Fruit fly (Drosophila melanogaster) whole organism, prepupa: Measurements from ENCODE around the gene Srx.

ENCODE experiments used
- Blimp-1 ChIP-seq: fragments of 200-800 bp; sonication (Bioruptor generic); optimal IDR thresholded peaks from 3 replicates; lab custom pipeline; 2017; ENCODE audit warnings: missing biosample characterization, missing genetic modification characterization, mild to moderate bottlenecking, moderate library complexity, missing genetic modification reagents
- CG11294 ChIP-seq: fragments of 200-800 bp; sonication (Bioruptor generic); IDR thresholded peaks from 2 replicates; pipeline ENCODE4 v1.3.6; 2022; ENCODE audit warnings: missing biosample characterization, missing genetic modification characterization
- CG11762 ChIP-seq: fragments of 200-800 bp; sonication (Bioruptor generic); optimal IDR thresholded peaks from 3 replicates; lab custom pipeline; 2016; ENCODE audit warnings: missing biosample characterization, missing genetic modification characterization; ENCODE audit not compliant: insufficient read depth
- CG15336 ChIP-seq: fragments of 200-800 bp; sonication (Bioruptor generic); IDR thresholded peaks from 2 replicates; pipeline ENCODE4 v1.3.6; 2022; ENCODE audit warnings: missing biosample characterization, missing genetic modification characterization
- CG31627 ChIP-seq: fragments of 200-800 bp; sonication (Bioruptor generic); optimal IDR thresholded peaks from 3 replicates; lab custom pipeline; 2016; ENCODE audit warnings: missing biosample characterization, missing genetic modification characterization
- CG32006 ChIP-seq: fragments of 200-800 bp; sonication (Bioruptor generic); optimal IDR thresholded peaks from 3 replicates; lab custom pipeline; 2017; ENCODE audit warnings: missing biosample characterization, mild to moderate bottlenecking, missing genetic modification characterization
- CG34406 ChIP-seq: fragments of 200-800 bp; sonication (Bioruptor generic); optimal IDR thresholded peaks from 3 replicates; lab custom pipeline; 2016; ENCODE audit warnings: missing biosample characterization, missing genetic modification characterization
- CG4318 ChIP-seq: fragments of 200-800 bp; sonication (Bioruptor generic); optimal IDR thresholded peaks from 3 replicates; lab custom pipeline; 2017; ENCODE audit warnings: missing biosample characterization, mild to moderate bottlenecking, missing genetic modification characterization
- CG6163 ChIP-seq: fragments of 200-800 bp; sonication (Bioruptor generic); IDR thresholded peaks from 3 replicates; pipeline ENCODE4 v1.3.6; 2022; ENCODE audit warnings: missing biosample characterization, missing genetic modification characterization
- CG6276 ChIP-seq: fragments of 200-800 bp; sonication (Bioruptor generic); optimal IDR thresholded peaks from 2 replicates; lab custom pipeline; 2017; ENCODE audit warnings: missing biosample characterization, mild to moderate bottlenecking, missing genetic modification characterization
- CG8119 ChIP-seq: fragments of 200-800 bp; sonication (Bioruptor generic); IDR thresholded peaks from 3 replicates; pipeline ENCODE4 v1.3.6; 2022; ENCODE audit warnings: missing biosample characterization, missing genetic modification characterization
- CG9139 ChIP-seq: fragments of 200-800 bp; sonication (Bioruptor generic); optimal IDR thresholded peaks from 3 replicates; lab custom pipeline; 2017; ENCODE audit warnings: missing biosample characterization, mild to moderate bottlenecking, missing genetic modification characterization
- Eip75B ChIP-seq: fragments of 200-800 bp; sonication (Bioruptor generic); optimal IDR thresholded peaks from 3 replicates; lab custom pipeline; 2016; ENCODE audit warnings: missing biosample characterization, missing genetic modification characterization
- Eip78C ChIP-seq: fragments of 200-800 bp; sonication (Bioruptor generic); peaks from one replicate; lab custom pipeline; 2016; ENCODE audit warnings: missing biosample characterization, missing genetic modification characterization
- Ets96B ChIP-seq: fragments of 200-800 bp; optimal IDR thresholded peaks from 2 replicates; lab custom pipeline; 2019; ENCODE audit warnings: missing biosample characterization, mild to moderate bottlenecking, missing genetic modification characterization, moderate library complexity
- Gug ChIP-seq: fragments of 200-800 bp; sonication (Bioruptor generic); IDR thresholded peaks from 2 replicates; pipeline ENCODE4 v1.3.6; 2022; ENCODE audit warnings: missing biosample characterization, missing genetic modification characterization
- Hr39 ChIP-seq: fragments of 200-800 bp; sonication (Bioruptor generic); optimal IDR thresholded peaks from 2 replicates; lab custom pipeline; 2016; ENCODE audit warnings: missing biosample characterization, missing genetic modification characterization
- Hr4 ChIP-seq: fragments of 200-800 bp; sonication (Bioruptor generic); optimal IDR thresholded peaks from 3 replicates; lab custom pipeline; 2016; ENCODE audit warnings: missing biosample characterization, missing genetic modification characterization
- Lpt ChIP-seq: fragments of 200-800 bp; sonication (Bioruptor generic); optimal IDR thresholded peaks from 3 replicates; lab custom pipeline; 2016; ENCODE audit warnings: missing biosample characterization, missing genetic modification characterization
- Met ChIP-seq: fragments of 200-800 bp; sonication (Bioruptor generic); optimal IDR thresholded peaks from 3 replicates; lab custom pipeline; 2016; ENCODE audit warnings: missing biosample characterization, missing genetic modification characterization
- OdsH ChIP-seq: fragments of 200-800 bp; sonication (Bioruptor generic); optimal IDR thresholded peaks from 3 replicates; lab custom pipeline; 2016; ENCODE audit warnings: missing biosample characterization, missing genetic modification characterization
- Sox102F ChIP-seq: fragments of 200-800 bp; sonication (Bioruptor generic); optimal IDR thresholded peaks from 2 replicates; lab custom pipeline; 2016; ENCODE audit warnings: missing biosample characterization, mild to moderate bottlenecking, missing genetic modification characterization
- Sox14 ChIP-seq: fragments of 200-800 bp; sonication (Bioruptor generic); optimal IDR thresholded peaks from 3 replicates; lab custom pipeline; 2016; ENCODE audit warnings: missing biosample characterization, missing genetic modification characterization
- achi ChIP-seq: fragments of 200-800 bp; sonication (Bioruptor generic); optimal IDR thresholded peaks from 3 replicates; lab custom pipeline; 2016; ENCODE audit warnings: missing biosample characterization, missing genetic modification characterization
- dac ChIP-seq: fragments of 200-800 bp; sonication (Bioruptor generic); optimal IDR thresholded peaks from 2 replicates; lab custom pipeline; 2017; ENCODE audit warnings: missing biosample characterization, mild to moderate bottlenecking, missing genetic modification characterization
- dsx ChIP-seq: fragments of 200-800 bp; optimal IDR thresholded peaks from 3 replicates; lab custom pipeline; 2019; ENCODE audit warnings: missing biosample characterization, mild to moderate bottlenecking, missing genetic modification characterization, moderate library complexity; ENCODE audit not compliant: poor library complexity, severe bottlenecking
- eg ChIP-seq: fragments of 200-800 bp; sonication (Bioruptor generic); IDR thresholded peaks from 3 replicates; pipeline ENCODE4 v1.3.6; 2022; ENCODE audit warnings: missing biosample characterization, missing genetic modification characterization
- esn ChIP-seq: fragments of 200-800 bp; sonication (Bioruptor generic); optimal IDR thresholded peaks from 2 replicates; lab custom pipeline; 2016; ENCODE audit warnings: missing biosample characterization, mild to moderate bottlenecking, missing genetic modification characterization, moderate library complexity
- fd59A ChIP-seq: fragments of 200-800 bp; sonication (Bioruptor generic); optimal IDR thresholded peaks from 2 replicates; lab custom pipeline; 2017; ENCODE audit warnings: missing biosample characterization, mild to moderate bottlenecking, missing genetic modification characterization, missing genetic modification reagents
- fkh ChIP-seq: fragments of 200-800 bp; sonication (Bioruptor generic); optimal IDR thresholded peaks from 3 replicates; lab custom pipeline; 2017; ENCODE audit warnings: missing biosample characterization, mild to moderate bottlenecking, missing genetic modification characterization, moderate library complexity
- lz ChIP-seq: fragments of 200-800 bp; sonication (Bioruptor generic); optimal IDR thresholded peaks from 3 replicates; lab custom pipeline; 2016; ENCODE audit warnings: missing biosample characterization, missing genetic modification characterization
- pdm3 ChIP-seq: fragments of 200-800 bp; sonication (Bioruptor generic); optimal IDR thresholded peaks from 3 replicates; lab custom pipeline; 2016; ENCODE audit warnings: missing biosample characterization, missing genetic modification characterization
- salr ChIP-seq, 2 experiments: fragments of 200-800 bp; sonication (Bioruptor generic); optimal IDR thresholded peaks; 3 replicates each; lab custom pipeline; 2016 to 2018; ENCODE audit warnings: missing biosample characterization in 2 of 2, missing genetic modification characterization in 2 of 2, mild to moderate bottlenecking in 1 of 2
- spab ChIP-seq: fragments of 200-800 bp; sonication (Bioruptor generic); optimal IDR thresholded peaks from 2 replicates; lab custom pipeline; 2017; ENCODE audit warnings: missing biosample characterization, mild to moderate bottlenecking, missing genetic modification characterization, missing genetic modification reagents
- ss ChIP-seq, 2 experiments: fragments of 200-800 bp; sonication (Bioruptor generic); optimal IDR thresholded peaks; 2 replicates in 1 of 2; 3 replicates in 1 of 2; lab custom pipeline; 2017 to 2018; ENCODE audit warnings: mild to moderate bottlenecking in 2 of 2, missing biosample characterization in 2 of 2, missing genetic modification characterization in 2 of 2, moderate library complexity in 1 of 2
- svp ChIP-seq: fragments of 200-800 bp; sonication (Bioruptor generic); peaks from one replicate; lab custom pipeline; 2016; ENCODE audit warnings: missing biosample characterization, missing genetic modification characterization
- topi ChIP-seq: fragments of 200-800 bp; sonication (Bioruptor generic); optimal IDR thresholded peaks from 3 replicates; lab custom pipeline; 2016; ENCODE audit warnings: missing biosample characterization, missing genetic modification characterization
- vri ChIP-seq: fragments of 200-800 bp; sonication (Bioruptor generic); optimal IDR thresholded peaks from 3 replicates; lab custom pipeline; 2016; ENCODE audit warnings: missing biosample characterization, mild to moderate bottlenecking, missing genetic modification characterization

Srx gene

DNA sequence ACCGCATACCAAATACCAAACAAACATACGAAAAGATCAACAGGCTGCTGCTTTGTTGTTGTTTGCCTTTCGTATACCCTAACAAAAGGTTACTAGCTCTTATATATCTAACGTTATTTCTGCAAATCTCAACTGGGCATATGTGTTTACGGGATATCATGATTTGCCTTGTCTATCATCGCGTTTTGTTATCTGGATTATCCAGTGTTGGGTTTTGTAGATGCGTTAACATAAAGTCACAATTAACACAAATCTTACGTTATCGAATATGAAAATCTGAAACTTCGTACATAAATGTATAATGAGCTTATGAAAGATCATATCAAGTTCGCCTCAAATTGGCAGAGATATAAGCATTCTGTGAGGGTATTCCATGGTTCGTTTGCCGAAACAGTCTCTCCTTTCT lies 26.6 kb upstream of the Srx start (continued):
- TF ChIP-seq fkh (GFP tag; lab: Kevin White, UChicago) (peak; percentile 65), CG6276 (GFP tag; lab: Kevin White, UChicago) (peak; percentile 21), Ets96B (tag; lab: Kevin White, UChicago) (peak; percentile 63), Sox102F (peak; percentile 60), svp (GFP tag; lab: Kevin White, UChicago) (peak; percentile 89), dsx (GFP tag; lab: Kevin White, UChicago) (peak; percentile 13), CG32006 (GFP tag; lab: Kevin White, UChicago) (peak; percentile 66), dac (GFP tag; lab: Kevin White, UChicago) (peak; percentile 24), vri (GFP tag; lab: Kevin White, UChicago) (no peak), CG4318 (GFP tag; lab: Kevin White, UChicago) (peak; percentile 41), CG11294 (GFP tag; lab: Robert Waterston, UW) (no peak), Sox14 (peak; percentile 50), Hr39 (GFP tag; lab: Kevin White, UChicago) (peak; percentile 48), CG6163 (GFP tag; lab: Robert Waterston, UW) (no peak), CG8119 (0 out of 3 replicates have a peak, but pooled peaks have one; percentile 26), fd59A (peak; percentile 49), lz (peak; percentile 63), pdm3 (GFP tag; lab: Kevin White, UChicago) (peak; percentile 50), Eip75B (GFP tag; lab: Kevin White, UChicago) (peak; percentile 22), Blimp-1 (GFP tag; lab: Kevin White, UChicago) (no peak), CG11762 (no peak), Hr4 (GFP tag; lab: Kevin White, UChicago) (peak; percentile 39)

DNA sequence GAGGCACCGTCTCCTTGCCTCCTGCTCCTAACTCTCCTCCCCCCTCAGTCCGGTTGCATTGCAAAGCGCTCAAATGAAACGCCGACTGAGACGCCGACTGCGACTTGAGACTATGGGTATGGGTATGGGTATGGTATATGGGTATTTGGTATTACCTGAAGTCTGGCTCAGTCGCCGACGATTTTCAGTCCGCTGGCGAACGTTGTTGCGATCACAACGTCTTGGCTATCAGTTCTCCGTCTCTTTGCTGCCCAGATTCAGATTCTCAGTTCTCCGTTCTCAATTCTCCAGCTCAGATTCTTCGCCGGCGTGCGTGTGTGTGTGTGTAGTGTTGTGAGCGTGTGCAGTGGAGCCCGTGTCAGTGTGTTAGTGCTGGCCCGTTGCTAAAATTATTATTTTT lies 26.1 kb upstream of the Srx start, which contains the start of gene CG6398:
CG6398 (plus strand) TSS at position 185 of the 400 bp plus-strand sequence.
- TF ChIP-seq CG31627 (no peak), Gug (no peak), CG34406 (no peak), ss (GFP tag; optimal IDR thresholded peaks at IDR 0.05; lab: Kevin White, UChicago) (peak in 1 of 2 experiments; percentile 13)

DNA sequence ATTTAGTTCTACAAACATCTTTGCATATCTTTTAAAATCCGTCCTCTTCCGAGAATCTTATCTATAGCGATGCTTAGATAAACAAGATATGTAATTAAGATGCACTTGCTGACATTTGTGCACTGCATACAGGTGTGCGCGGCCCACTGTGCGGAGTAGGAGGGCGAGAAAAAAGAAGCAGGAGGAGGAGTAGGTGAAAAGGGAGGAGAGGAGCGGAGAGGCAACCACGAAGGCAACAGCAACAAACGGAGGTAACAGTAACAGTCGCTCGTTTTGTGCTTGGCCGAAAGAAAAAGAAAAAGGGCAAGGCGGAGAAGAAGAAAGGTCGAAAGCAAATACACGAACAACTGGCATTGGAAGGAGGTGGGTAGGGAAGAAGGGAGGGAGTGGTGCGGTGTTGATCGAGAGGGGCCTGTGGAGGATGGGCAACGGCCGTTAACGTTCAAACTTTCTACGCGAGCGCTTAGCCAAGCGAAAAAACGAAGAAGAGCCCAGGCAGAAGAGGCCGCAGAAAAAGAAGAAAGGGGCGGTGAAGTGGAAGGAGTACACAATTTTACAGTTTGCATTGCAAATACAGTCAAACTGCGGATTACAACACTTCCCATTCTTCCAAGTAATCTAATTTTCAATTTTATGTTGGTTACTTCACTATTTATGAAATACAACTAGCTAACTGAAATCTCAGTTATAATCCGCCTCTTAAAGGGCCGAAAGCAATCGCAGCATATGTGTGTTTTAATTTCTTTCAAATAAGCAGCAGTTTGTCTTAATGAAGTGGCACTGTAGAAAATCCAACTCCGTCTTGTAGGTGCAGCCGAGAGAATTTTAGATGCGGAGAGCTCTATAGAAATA lies 24.4 kb upstream of the Srx start:
- TF ChIP-seq ss (GFP tag; optimal IDR thresholded peaks at IDR 0.05; lab: Kevin White, UChicago) (no peak), CG31627 (no peak), Met (GFP tag; lab: Kevin White, UChicago) (peak; percentile 9), CG32006 (GFP tag; lab: Kevin White, UChicago) (peak; percentile 53), dsx (GFP tag; lab: Kevin White, UChicago) (no peak), dac (GFP tag; lab: Kevin White, UChicago) (peak; percentile 22), Lpt (GFP tag; lab: Kevin White, UChicago) (peak; percentile 20), OdsH (GFP tag; lab: Kevin White, UChicago) (peak; percentile 56), achi (peak; percentile 9), CG11294 (GFP tag; lab: Robert Waterston, UW) (no peak), CG11762 (no peak), CG9139 (GFP tag; lab: Kevin White, UChicago) (no peak), Hr4 (GFP tag; lab: Kevin White, UChicago) (peak; percentile 21), CG6163 (GFP tag; lab: Robert Waterston, UW) (0 out of 3 replicates have a peak, but pooled peaks have one; percentile 35), eg (GFP tag; lab: Robert Waterston, UW) (no peak), esn (GFP tag; lab: Kevin White, UChicago) (no peak), pdm3 (GFP tag; lab: Kevin White, UChicago) (peak; percentile 6), fkh (GFP tag; lab: Kevin White, UChicago) (peak; percentile 10), svp (GFP tag; lab: Kevin White, UChicago) (peak; percentile 65), topi (GFP tag; lab: Kevin White, UChicago) (no peak), CG4318 (GFP tag; lab: Kevin White, UChicago) (peak; percentile 6), CG8119 (peak; percentile 39; the same call in 1 of the 3 replicates), Eip78C (GFP tag; lab: Kevin White, UChicago) (peak; percentile 39), CG15336 (GFP tag; lab: Robert Waterston, UW) (peak; percentile 57), CG6276 (GFP tag; lab: Kevin White, UChicago) (peak; percentile 19), salr (GFP tag; optimal IDR thresholded peaks at IDR 0.05; lab: Kevin White, UChicago) (no peak), spab (GFP tag; lab: Kevin White, UChicago) (no peak), fd59A (no peak)
